In the genomic region with DNA sequence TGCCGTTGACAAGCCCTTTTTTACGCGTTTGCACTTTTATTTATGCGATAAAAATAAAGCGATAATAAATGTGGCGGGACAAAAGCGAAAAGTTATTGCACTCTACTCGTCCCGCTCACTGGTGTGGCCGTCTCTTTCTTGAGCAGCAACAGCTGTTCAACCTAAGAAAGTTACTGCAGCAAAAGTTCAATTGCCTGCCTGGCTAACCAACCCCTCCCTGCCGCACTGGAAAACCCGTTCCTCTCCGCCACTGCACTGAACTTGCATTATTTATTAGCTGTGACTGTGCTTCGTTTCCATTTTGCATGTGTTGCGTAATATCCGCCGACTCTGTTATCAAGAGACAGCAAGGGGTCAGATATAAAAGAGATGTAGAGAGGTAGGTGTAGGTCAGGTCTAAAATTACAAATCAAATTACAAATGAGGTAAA, we compare ENCODE assay signal across 1 fruit fly cellular context.
TF ChIP-seq lines count a peak whose summit lies in the region.

No protein-coding gene starts in this region.

TF ChIP-seq in whole organism, prepupa, 60 proteins besides CTCF, POLR2A, EP300 and RAD21 (continued from another document):
- TF ChIP-seq vri (GFP tag; optimal IDR thresholded peaks at IDR 0.05; lab: Kevin White, UChicago) (peak; percentile 97), esn (GFP tag; optimal IDR thresholded peaks at IDR 0.05; lab: Kevin White, UChicago) (peak; percentile 5), CG11902 (GFP tag; optimal IDR thresholded peaks at IDR 0.05; lab: Kevin White, UChicago) (no peak), Sox15 (GFP tag; optimal IDR thresholded peaks at IDR 0.05; lab: Kevin White, UChicago) (no peak), eg (GFP tag; IDR thresholded peaks at IDR 0.05; lab: Robert Waterston, UW) (no peak)
